Worm (Caenorhabditis elegans): ENCODE data around the gene C37E2.3.

Gene C37E2.3

DNA sequence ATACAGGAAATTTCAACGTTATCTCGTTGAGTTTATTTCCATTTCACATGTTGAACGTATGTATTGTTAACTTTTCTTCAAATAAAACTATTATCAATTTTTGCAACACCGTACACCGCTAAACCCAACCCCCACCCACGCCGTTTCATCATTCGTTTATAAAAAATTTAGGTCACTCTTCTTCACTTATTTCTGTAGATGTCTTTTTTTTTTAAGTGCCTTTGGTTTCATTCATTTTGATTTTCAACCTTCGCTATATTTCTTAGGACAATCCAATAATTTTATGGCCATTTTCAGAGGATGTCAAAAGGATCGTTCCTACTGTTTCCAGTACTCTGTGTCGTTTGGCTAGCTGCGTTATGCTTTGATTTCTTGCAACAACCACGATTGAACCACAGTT lies at the start of gene C37E2.3:
Gene C37E2.3 (plus strand): TSS at position 301 of the 400 bp plus-strand sequence.
- TF ChIP-seq unc-98 (GFP tag; IDR thresholded peaks at IDR 0.05), result no peak
- TF ChIP-seq lin-14 (GFP tag; optimal IDR thresholded peaks at IDR 0.05), result no peak
- no peak for TF ChIP-seq nhr-20 (tag; optimal IDR thresholded peaks at IDR 0.05)
- TF ChIP-seq fkh-4 (tag; optimal IDR thresholded peaks at IDR 0.05; ENCODE audit: borderline replicate concordance), result no peak
- no peak for TF ChIP-seq C16A3.4 (tag; optimal IDR thresholded peaks at IDR 0.05)
- no peak for TF ChIP-seq nhr-11 (tag; optimal IDR thresholded peaks at IDR 0.05)
- no peak for TF ChIP-seq ceh-88 (GFP tag; IDR thresholded peaks at IDR 0.05)
- no peak for TF ChIP-seq efl-1 (optimal IDR thresholded peaks at IDR 0.05)
- TF ChIP-seq efl-1 (GFP tag; optimal IDR thresholded peaks at IDR 0.05 in 1 of 2), result no peak
- TF ChIP-seq snpc-4 (tag; optimal IDR thresholded peaks at IDR 0.05), result no peak
- TF ChIP-seq unc-86 (tag; optimal IDR thresholded peaks at IDR 0.05), result no peak
- TF ChIP-seq nhr-19 (GFP tag; conservative IDR thresholded peaks at IDR 0.05), result no peak
- no peak for TF ChIP-seq jun-1 (tag; optimal IDR thresholded peaks at IDR 0.05)
- no peak for TF ChIP-seq pag-3 (tag; optimal IDR thresholded peaks at IDR 0.05; ENCODE audit: borderline replicate concordance, insufficient read depth)
- no peak for TF ChIP-seq ets-5 (GFP tag; IDR thresholded peaks at IDR 0.05)
- no peak for TF ChIP-seq ces-1 (GFP tag; optimal IDR thresholded peaks at IDR 0.05)
- TF ChIP-seq sox-4 (tag; optimal IDR thresholded peaks at IDR 0.05), result no peak

DNA sequence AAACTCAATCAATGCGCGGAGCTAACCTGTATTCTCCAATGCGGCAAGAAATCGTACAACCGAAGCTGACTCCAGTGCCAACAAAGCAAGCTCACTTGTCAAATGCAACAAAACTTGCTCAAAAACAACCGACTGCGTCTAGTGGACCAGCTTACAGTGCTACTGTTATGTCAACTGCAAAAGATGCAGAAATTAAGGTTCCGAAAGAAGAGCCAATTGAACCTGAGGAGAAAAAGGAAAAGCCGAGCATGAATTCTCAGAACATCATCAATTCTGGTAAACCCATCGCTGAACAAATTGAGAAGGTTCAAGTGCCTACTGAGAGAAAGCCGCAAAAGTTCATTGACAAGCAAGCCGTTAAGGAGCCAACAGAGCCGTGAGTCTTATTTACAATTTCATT lies 48.8 kb upstream of the C37E2.3 start:
- TF ChIP-seq blmp-1 (tag; optimal IDR thresholded peaks at IDR 0.05) (no peak), egl-13 (tag; optimal IDR thresholded peaks at IDR 0.05) (no peak), ceh-8 (GFP tag; optimal IDR thresholded peaks at IDR 0.05) (no peak), mab-9 (GFP tag; IDR thresholded peaks at IDR 0.05) (no peak)

DNA sequence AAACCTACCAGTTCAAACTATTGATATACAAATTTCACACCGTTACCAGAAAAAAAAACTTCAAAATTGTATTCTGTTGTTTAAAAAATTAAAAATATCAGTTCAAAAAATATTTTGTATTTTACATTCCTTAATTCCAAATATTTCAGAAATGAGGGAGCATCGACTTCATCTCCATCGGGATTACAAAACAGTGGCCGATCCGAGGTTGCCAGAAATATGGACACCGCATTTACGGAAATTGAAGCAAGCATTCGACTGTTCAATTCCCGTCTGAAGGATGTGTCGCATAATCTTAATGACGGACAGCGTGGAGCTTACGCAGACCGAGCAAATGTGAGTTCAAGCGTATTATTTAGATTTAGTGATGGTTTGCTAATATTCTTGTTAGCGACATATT lies 47.6 kb upstream of the C37E2.3 start:
- TF ChIP-seq efl-1 (optimal IDR thresholded peaks at IDR 0.05), result no peak
- TF ChIP-seq efl-1 (GFP tag; optimal IDR thresholded peaks at IDR 0.05 in 1 of 2), result peak in 1 of 2 experiments; percentile 73
- TF ChIP-seq egl-27 (tag; optimal IDR thresholded peaks at IDR 0.05), result no peak

DNA sequence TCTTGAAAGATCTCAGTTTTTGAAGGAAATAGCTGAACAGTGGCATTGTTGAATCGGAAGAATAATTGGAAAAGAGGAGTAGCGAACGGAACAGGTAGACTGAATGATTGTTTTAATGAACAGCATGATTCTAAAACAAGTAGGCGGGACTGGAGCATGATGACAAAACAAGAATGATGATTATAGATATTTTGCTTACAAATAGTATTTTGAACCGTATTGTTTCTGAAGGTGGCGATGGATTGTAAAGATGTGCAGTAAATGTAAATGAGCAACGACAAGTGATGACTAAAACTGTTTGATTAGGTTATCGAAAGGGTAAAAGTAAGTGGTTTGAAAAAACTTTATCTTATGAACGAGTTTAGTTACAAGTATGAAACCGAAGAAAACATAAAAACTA lies 46.0 kb upstream of the C37E2.3 start, which contains the start of gene F28H6.8:
Gene F28H6.8 (minus strand): TSS at position 101 of the 400 bp plus-strand sequence.
- TF ChIP-seq tbx-2 (tag; optimal IDR thresholded peaks at IDR 0.05) (no peak), ztf-4 (tag; optimal IDR thresholded peaks at IDR 0.05) (no peak), unc-86 (tag; optimal IDR thresholded peaks at IDR 0.05) (no peak), aha-1 (tag; optimal IDR thresholded peaks at IDR 0.05) (no peak), lin-35 (GFP tag; optimal IDR thresholded peaks at IDR 0.05) (no peak), nhr-84 (tag; optimal IDR thresholded peaks at IDR 0.05) (no peak), lin-13 (GFP tag; optimal IDR thresholded peaks at IDR 0.05) (no peak), pax-3 (tag; optimal IDR thresholded peaks at IDR 0.05) (no peak), egl-13 (tag; optimal IDR thresholded peaks at IDR 0.05) (no peak), xbp-1 (tag; optimal IDR thresholded peaks at IDR 0.05) (no peak), mef-2 (tag; optimal IDR thresholded peaks at IDR 0.05) (no peak), hpl-2 (GFP tag; optimal IDR thresholded peaks at IDR 0.05) (no peak), skn-1 (tag; optimal IDR thresholded peaks at IDR 0.05) (no peak), ets-5 (GFP tag; IDR thresholded peaks at IDR 0.05) (no peak), ztf-11 (tag; optimal IDR thresholded peaks at IDR 0.05) (no peak), ceh-88 (GFP tag; IDR thresholded peaks at IDR 0.05) (no peak), lsy-2 (tag; optimal IDR thresholded peaks at IDR 0.05) (no peak), lir-3 (tag; optimal IDR thresholded peaks at IDR 0.05; ENCODE audit: poor library complexity) (no peak)

DNA sequence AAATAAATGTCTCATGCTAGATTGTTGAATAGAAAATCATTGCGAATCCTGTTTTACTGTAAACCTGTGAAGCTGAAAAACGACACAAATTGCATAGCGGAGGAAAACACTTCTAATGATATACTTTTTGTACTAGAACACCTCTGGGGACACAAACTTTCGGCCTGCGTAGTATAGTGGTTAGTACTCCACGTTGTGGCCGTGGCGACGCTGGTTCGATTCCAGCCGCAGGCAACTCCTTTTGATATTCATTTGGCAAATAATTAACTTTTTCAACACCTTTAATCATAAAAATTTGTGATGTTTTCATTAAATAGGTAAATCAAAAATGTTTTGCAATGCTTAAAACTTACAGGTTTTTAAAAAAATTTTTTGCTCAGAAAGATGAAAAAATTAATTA lies 45.4 kb upstream of the C37E2.3 start:
- TF ChIP-seq swsn-7 (tag; optimal IDR thresholded peaks at IDR 0.05) (no peak), unc-98 (GFP tag; IDR thresholded peaks at IDR 0.05) (no peak), lin-35 (GFP tag; optimal IDR thresholded peaks at IDR 0.05) (peak in 1 of 2 experiments; percentile 14), elt-2 (tag; optimal IDR thresholded peaks at IDR 0.05) (peak; percentile 3), efl-3 (GFP tag; optimal IDR thresholded peaks at IDR 0.05) (no peak), pax-3 (tag; optimal IDR thresholded peaks at IDR 0.05) (no peak), tbx-2 (tag; optimal IDR thresholded peaks at IDR 0.05) (no peak), ztf-11 (tag; optimal IDR thresholded peaks at IDR 0.05) (no peak), snu-23 (GFP tag; optimal IDR thresholded peaks at IDR 0.05) (peak; percentile 17), nhr-20 (tag; optimal IDR thresholded peaks at IDR 0.05) (no peak), lin-39 (tag; optimal IDR thresholded peaks at IDR 0.05) (no peak), vab-15 (tag; optimal IDR thresholded peaks at IDR 0.05) (no peak), lin-14 (GFP tag; optimal IDR thresholded peaks at IDR 0.05) (no peak)

All from whole organism, L1 larva.